Fruit fly (Drosophila melanogaster): ENCODE data around the gene CG14331.

dm6 chr3R:17430481-17430880 lies 10.0 kb downstream of the CG14331 start:
- no peak for TF ChIP-seq CG31627 (GFP tag; optimal IDR thresholded peaks at IDR 0.05)
- TF ChIP-seq esn (GFP tag; optimal IDR thresholded peaks at IDR 0.05) = no peak
- TF ChIP-seq net (GFP tag; optimal IDR thresholded peaks at IDR 0.05) = peak; percentile 23
- no peak for TF ChIP-seq fkh (GFP tag; optimal IDR thresholded peaks at IDR 0.05)
- TF ChIP-seq CG6808 (GFP tag; optimal IDR thresholded peaks at IDR 0.05) = no peak
- TF ChIP-seq Ets21C (GFP tag; optimal IDR thresholded peaks at IDR 0.05) = no peak
- TF ChIP-seq Eip78C (GFP tag) = no peak
- TF ChIP-seq CG1621 (tag; optimal IDR thresholded peaks at IDR 0.05) = no peak
- TF ChIP-seq CG10669 (GFP tag; optimal IDR thresholded peaks at IDR 0.05) = no peak
